4 fruit fly cellular contexts compared by ENCODE assay signal in the genomic region with DNA sequence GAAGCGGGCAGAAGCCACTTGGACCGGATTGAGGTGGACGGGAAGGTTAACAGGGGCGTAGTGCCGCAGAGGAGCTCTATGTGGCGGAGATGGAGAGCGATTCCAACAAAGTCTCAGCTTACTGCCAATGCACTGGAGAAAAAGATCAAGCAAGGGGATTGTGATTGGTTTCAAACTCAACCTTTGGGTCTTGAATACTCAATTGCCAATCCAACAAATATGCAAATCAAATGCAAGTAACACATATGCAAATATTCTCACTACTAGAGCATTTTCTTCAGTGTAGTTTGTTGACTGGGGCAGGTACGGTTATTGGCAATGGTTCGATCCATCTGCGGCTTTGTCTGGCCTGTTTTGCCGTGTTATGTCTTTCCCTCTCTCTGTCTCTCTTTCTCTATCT.
TF ChIP-seq lines count a peak whose summit lies in the region.

No protein-coding gene starts in this region.

- peak; percentile 37 for TF ChIP-seq CTCF in whole organism, embryonic (GFP tag; optimal IDR thresholded peaks at IDR 0.05; lab: Kevin White, UChicago)

TF ChIP-seq in whole organism, embryonic, 481 proteins besides CTCF, POLR2A, EP300 and RAD21 (continues in another document):
- TF ChIP-seq CG18764 (GFP tag; optimal IDR thresholded peaks at IDR 0.05; lab: Kevin White, UChicago) (peak; percentile 46), CG5180 (GFP tag; optimal IDR thresholded peaks at IDR 0.05; lab: Kevin White, UChicago) (peak; percentile 73), Fer3 (tag; optimal IDR thresholded peaks at IDR 0.05; lab: Kevin White, UChicago) (peak; percentile 67), Hr39 (optimal IDR thresholded peaks at IDR 0.05; lab: Kevin White, UChicago) (no peak), tll (GFP tag; optimal IDR thresholded peaks at IDR 0.05; lab: Kevin White, UChicago) (peak in 1 of 2 experiments; percentile 0), CG13296 (GFP tag; optimal IDR thresholded peaks at IDR 0.05; lab: Kevin White, UChicago) (peak; percentile 43), CG12104 (GFP tag; optimal IDR thresholded peaks at IDR 0.05; lab: Kevin White, UChicago) (peak; percentile 19), NFAT (GFP tag; IDR thresholded peaks at IDR 0.05; lab: Robert Waterston, UW) (peak; percentile 47), CG18011 (GFP tag; optimal IDR thresholded peaks at IDR 0.05; lab: Kevin White, UChicago) (peak; percentile 33), Atf3 (GFP tag; optimal IDR thresholded peaks at IDR 0.05; lab: Kevin White, UChicago) (peak; percentile 63), ERR (GFP tag; optimal IDR thresholded peaks at IDR 0.05; lab: Kevin White, UChicago) (peak; percentile 35), nau (GFP tag; optimal IDR thresholded peaks at IDR 0.05; lab: Kevin White, UChicago) (peak; percentile 58), CG30020 (tag; optimal IDR thresholded peaks at IDR 0.05; lab: Kevin White, UChicago) (peak; percentile 1), CG12299 (tag; optimal IDR thresholded peaks at IDR 0.05; lab: Kevin White, UChicago) (no peak), fu2 (GFP tag; optimal IDR thresholded peaks at IDR 0.05; lab: Kevin White, UChicago) (peak; percentile 47), Rx (GFP tag; IDR thresholded peaks at IDR 0.05; lab: Robert Waterston, UW) (peak; percentile 78), Camta (GFP tag; optimal IDR thresholded peaks at IDR 0.05; lab: Kevin White, UChicago) (peak; percentile 74), seq (GFP tag; IDR thresholded peaks at IDR 0.05; lab: Robert Waterston, UW) (peak; percentile 66), knrl (GFP tag; IDR thresholded peaks at IDR 0.05; lab: Robert Waterston, UW; ENCODE audit: partially characterized antibody) (no peak), CG10321 (GFP tag; IDR thresholded peaks at IDR 0.05; lab: Robert Waterston, UW) (peak; percentile 27; the same call in 1 of the 2 replicates), CG6254 (GFP tag; optimal IDR thresholded peaks at IDR 0.05; lab: Kevin White, UChicago) (peak; percentile 57)

TF ChIP-seq in whole organism, prepupa, 60 proteins besides CTCF, POLR2A, EP300 and RAD21 (continues in another document):
- TF ChIP-seq Met (GFP tag; optimal IDR thresholded peaks at IDR 0.05; lab: Kevin White, UChicago) (peak; percentile 94), CG6808 (GFP tag; optimal IDR thresholded peaks at IDR 0.05; lab: Kevin White, UChicago) (peak; percentile 92), CG6163 (GFP tag; IDR thresholded peaks at IDR 0.05; lab: Robert Waterston, UW) (peak; percentile 97), Eip93F (GFP tag; optimal IDR thresholded peaks at IDR 0.05; lab: Kevin White, UChicago) (peak; percentile 67), Hr39 (GFP tag; optimal IDR thresholded peaks at IDR 0.05; lab: Kevin White, UChicago) (peak; percentile 96), CG11762 (GFP tag; optimal IDR thresholded peaks at IDR 0.05; lab: Kevin White, UChicago; ENCODE audit: insufficient read depth) (peak; percentile 91), fd59A (GFP tag; optimal IDR thresholded peaks at IDR 0.05; lab: Kevin White, UChicago) (peak; percentile 91), CG10631 (GFP tag; optimal IDR thresholded peaks at IDR 0.05; lab: Kevin White, UChicago) (peak; percentile 94), pdm3 (GFP tag; optimal IDR thresholded peaks at IDR 0.05; lab: Kevin White, UChicago) (peak; percentile 96), Hr38 (GFP tag; optimal IDR thresholded peaks at IDR 0.05; lab: Kevin White, UChicago) (peak; percentile 71), acj6 (GFP tag; optimal IDR thresholded peaks at IDR 0.05; lab: Kevin White, UChicago) (peak; percentile 96), CG4318 (GFP tag; optimal IDR thresholded peaks at IDR 0.05; lab: Kevin White, UChicago) (peak; percentile 92), Smox (GFP tag; optimal IDR thresholded peaks at IDR 0.05; lab: Kevin White, UChicago) (peak; percentile 93), CG10669 (GFP tag; optimal IDR thresholded peaks at IDR 0.05; lab: Kevin White, UChicago) (peak; percentile 94), CG11902 (GFP tag; optimal IDR thresholded peaks at IDR 0.05; lab: Kevin White, UChicago) (peak; percentile 93), topi (GFP tag; optimal IDR thresholded peaks at IDR 0.05; lab: Kevin White, UChicago) (peak; percentile 96), CG9139 (GFP tag; optimal IDR thresholded peaks at IDR 0.05; lab: Kevin White, UChicago) (peak; percentile 88), CG6276 (GFP tag; optimal IDR thresholded peaks at IDR 0.05; lab: Kevin White, UChicago) (peak; percentile 91), salr (GFP tag; optimal IDR thresholded peaks at IDR 0.05; lab: Kevin White, UChicago) (peak; percentile 84 to 94), vri (GFP tag; optimal IDR thresholded peaks at IDR 0.05; lab: Kevin White, UChicago) (peak; percentile 92), Sox102F (GFP tag; optimal IDR thresholded peaks at IDR 0.05; lab: Kevin White, UChicago) (peak; percentile 93)

TF ChIP-seq in whole organism, pupa, 21 proteins besides CTCF, POLR2A, EP300 and RAD21:
- peak; percentile 78 for TF ChIP-seq rn (GFP tag; IDR thresholded peaks at IDR 0.05; lab: Robert Waterston, UW)
- TF ChIP-seq CG34367 (tag; optimal IDR thresholded peaks at IDR 0.05; lab: Kevin White, UChicago), result peak; percentile 95
- TF ChIP-seq CG9948 (tag; optimal IDR thresholded peaks at IDR 0.05; lab: Kevin White, UChicago), result peak; percentile 93
- TF ChIP-seq Pif1A (GFP tag; optimal IDR thresholded peaks at IDR 0.05; lab: Kevin White, UChicago), result peak; percentile 93
- TF ChIP-seq gl (tag; optimal IDR thresholded peaks at IDR 0.05; lab: Kevin White, UChicago), result peak; percentile 93
- peak; percentile 81 for TF ChIP-seq D1 (tag; optimal IDR thresholded peaks at IDR 0.05; lab: Kevin White, UChicago)
- peak; percentile 95 for TF ChIP-seq CG8301 (tag; optimal IDR thresholded peaks at IDR 0.05; lab: Kevin White, UChicago)
- TF ChIP-seq CG14655 (GFP tag; optimal IDR thresholded peaks at IDR 0.05; lab: Kevin White, UChicago), result peak; percentile 95
- peak; percentile 57 for TF ChIP-seq CG10348 (GFP tag; IDR thresholded peaks at IDR 0.05; lab: Robert Waterston, UW)
- TF ChIP-seq CG8159 (tag; optimal IDR thresholded peaks at IDR 0.05; lab: Kevin White, UChicago), result peak; percentile 92
- TF ChIP-seq EcR (GFP tag; optimal IDR thresholded peaks at IDR 0.05; lab: Kevin White, UChicago), result peak; percentile 70
- peak; percentile 95 for TF ChIP-seq Ets98B (GFP tag; IDR thresholded peaks at IDR 0.05; lab: Robert Waterston, UW)
- peak; percentile 90 for TF ChIP-seq Snoo (tag; optimal IDR thresholded peaks at IDR 0.05; lab: Kevin White, UChicago)
- TF ChIP-seq CG32121 (GFP tag; IDR thresholded peaks at IDR 0.05; lab: Robert Waterston, UW), result peak; percentile 93
- peak; percentile 96 for TF ChIP-seq fd96Ca (GFP tag; IDR thresholded peaks at IDR 0.05; lab: Robert Waterston, UW)
- peak; percentile 94 for TF ChIP-seq CG17806 (tag; optimal IDR thresholded peaks at IDR 0.05; lab: Kevin White, UChicago)
- peak; percentile 88 for TF ChIP-seq CG13204 (GFP tag; optimal IDR thresholded peaks at IDR 0.05; lab: Kevin White, UChicago)
- TF ChIP-seq CG4496 (GFP tag; IDR thresholded peaks at IDR 0.05; lab: Robert Waterston, UW), result peak; percentile 97
- TF ChIP-seq CG15710 (tag; optimal IDR thresholded peaks at IDR 0.05; lab: Kevin White, UChicago), result peak; percentile 94
- peak; percentile 92 for TF ChIP-seq CG12605 (GFP tag; IDR thresholded peaks at IDR 0.05; lab: Robert Waterston, UW)
- peak; percentile 92 for TF ChIP-seq Pif1B (GFP tag; optimal IDR thresholded peaks at IDR 0.05; lab: Kevin White, UChicago)

TF ChIP-seq in whole organism, wandering third instar larva, 38 proteins besides CTCF, POLR2A, EP300 and RAD21 (continues in another document):
- TF ChIP-seq brk (GFP tag; optimal IDR thresholded peaks at IDR 0.05; lab: Kevin White, UChicago), result peak; percentile 83
- peak; percentile 90 for TF ChIP-seq CG9705 (GFP tag; optimal IDR thresholded peaks at IDR 0.05; lab: Kevin White, UChicago)
- peak; percentile 92 for TF ChIP-seq OdsH (GFP tag; optimal IDR thresholded peaks at IDR 0.05; lab: Kevin White, UChicago)
- TF ChIP-seq Hnf4 (GFP tag; optimal IDR thresholded peaks at IDR 0.05; lab: Kevin White, UChicago), result peak; percentile 96
- peak; percentile 74 to 97 for TF ChIP-seq foxo (GFP tag; optimal IDR thresholded peaks at IDR 0.05; lab: Kevin White, UChicago)
- TF ChIP-seq fru (GFP tag; optimal IDR thresholded peaks at IDR 0.05; lab: Kevin White, UChicago), result peak; percentile 98
- TF ChIP-seq CG32264 (GFP tag; optimal IDR thresholded peaks at IDR 0.05; lab: Kevin White, UChicago), result peak; percentile 77
- peak; percentile 96 for TF ChIP-seq woc (GFP tag; optimal IDR thresholded peaks at IDR 0.05; lab: Kevin White, UChicago)
- peak; percentile 74 for TF ChIP-seq sage (GFP tag; optimal IDR thresholded peaks at IDR 0.05; lab: Kevin White, UChicago)
- peak; percentile 93 for TF ChIP-seq rgr (GFP tag; optimal IDR thresholded peaks at IDR 0.05; lab: Kevin White, UChicago)
- TF ChIP-seq Abd-B (GFP tag; optimal IDR thresholded peaks at IDR 0.05; lab: Kevin White, UChicago), result no peak
- peak; percentile 93 for TF ChIP-seq Sp1 (GFP tag; optimal IDR thresholded peaks at IDR 0.05; lab: Kevin White, UChicago)
- TF ChIP-seq Vsx2 (GFP tag; optimal IDR thresholded peaks at IDR 0.05; lab: Kevin White, UChicago; ENCODE audit: partially characterized antibody), result peak; percentile 1
- peak; percentile 83 for TF ChIP-seq Jra (GFP tag; optimal IDR thresholded peaks at IDR 0.05; lab: Kevin White, UChicago)
- TF ChIP-seq jim (GFP tag; optimal IDR thresholded peaks at IDR 0.05; lab: Kevin White, UChicago), result no peak
- peak; percentile 87 for TF ChIP-seq tai (GFP tag; optimal IDR thresholded peaks at IDR 0.05; lab: Kevin White, UChicago)
- TF ChIP-seq Rel (GFP tag; optimal IDR thresholded peaks at IDR 0.05; lab: Kevin White, UChicago), result peak; percentile 83
- TF ChIP-seq Rel (tag; optimal IDR thresholded peaks at IDR 0.05; lab: Kevin White, UChicago), result peak; percentile 60
- peak; percentile 94 for TF ChIP-seq HLH106 (tag; optimal IDR thresholded peaks at IDR 0.05; lab: Kevin White, UChicago)
- TF ChIP-seq Hr78 (GFP tag; optimal IDR thresholded peaks at IDR 0.05; lab: Kevin White, UChicago), result no peak
- TF ChIP-seq CrebA (GFP tag; optimal IDR thresholded peaks at IDR 0.05; lab: Kevin White, UChicago; ENCODE audit: borderline replicate concordance), result peak; percentile 79
- TF ChIP-seq br (GFP tag; optimal IDR thresholded peaks at IDR 0.05; lab: Kevin White, UChicago), result peak; percentile 95
- TF ChIP-seq dmrt93B (GFP tag; optimal IDR thresholded peaks at IDR 0.05; lab: Kevin White, UChicago), result peak; percentile 89
- peak; percentile 97 for TF ChIP-seq ey (GFP tag; optimal IDR thresholded peaks at IDR 0.05; lab: Kevin White, UChicago)
- peak; percentile 25 for TF ChIP-seq GATAd (GFP tag; optimal IDR thresholded peaks at IDR 0.05; lab: Kevin White, UChicago)
- no peak for TF ChIP-seq usp (GFP tag; optimal IDR thresholded peaks at IDR 0.05; lab: Kevin White, UChicago)
- TF ChIP-seq lola (GFP tag; optimal IDR thresholded peaks at IDR 0.05; lab: Kevin White, UChicago), result no peak
- no peak for TF ChIP-seq Dif (GFP tag; optimal IDR thresholded peaks at IDR 0.05; lab: Kevin White, UChicago; ENCODE audit: partially characterized antibody)
- TF ChIP-seq psq (GFP tag; optimal IDR thresholded peaks at IDR 0.05; lab: Kevin White, UChicago), result peak; percentile 93
